Fruit fly (Drosophila melanogaster) whole organism, embryonic: ENCODE measurements around the gene CG34002.

Experiments
- CG9609 ChIP-seq: fragments of 200-800 bp; sonication (Bioruptor generic); optimal IDR thresholded peaks from 3 replicates; lab custom pipeline; 2016; ENCODE audit warnings: missing biosample characterization, missing genetic modification characterization
- HLHmδ ChIP-seq: fragments of 200-800 bp; sonication (Bioruptor generic); optimal IDR thresholded peaks from 2 replicates; lab custom pipeline; 2018; ENCODE audit warnings: missing biosample characterization, mild to moderate bottlenecking, missing genetic modification characterization, moderate library complexity
- Jarid2 ChIP-seq: fragments of 200-800 bp; sonication (Bioruptor generic); optimal IDR thresholded peaks from 3 replicates; lab custom pipeline; 2017; ENCODE audit warnings: mild to moderate bottlenecking, missing biosample characterization, missing genetic modification reagents, missing genetic modification characterization
- Mad ChIP-seq: fragments of 200-800 bp; sonication (Bioruptor generic); optimal IDR thresholded peaks from 2 replicates; lab custom pipeline; 2016; ENCODE audit warnings: missing biosample characterization, missing genetic modification characterization
- cg ChIP-seq: fragments of 200-800 bp; sonication (Bioruptor generic); optimal IDR thresholded peaks from 3 replicates; lab custom pipeline; 2019; ENCODE audit warnings: missing biosample characterization, mild to moderate bottlenecking, missing genetic modification characterization, moderate library complexity
- gsb ChIP-seq: fragments of 200-800 bp; sonication (Bioruptor generic); IDR thresholded peaks from 2 replicates; pipeline ENCODE4 v1.3.6; 2022; ENCODE audit warnings: missing biosample characterization, missing genetic modification characterization
- hkb ChIP-seq, 2 experiments: fragments of 200-800 bp in 1 of 2; fragments of >200 bp in 1 of 2; sonication (Bioruptor generic) in 1 of 2; IDR thresholded peaks in 1 of 2; optimal IDR thresholded peaks in 1 of 2; 2 replicates each; pipeline versions ENCODE4 v1.3.6 to Lab custom; 2017 to 2022; ENCODE audit warnings: missing biosample characterization in 1 of 2, missing genetic modification characterization in 1 of 2
- pan ChIP-seq, 4 experiments: fragments of >200 bp in 3 of 4; fragments of 200-800 bp in 1 of 4; sonication (Bioruptor generic) in 1 of 4; optimal IDR thresholded peaks in 3 of 4; IDR thresholded peaks in 1 of 4; 2 replicates each; pipeline versions ENCODE4 v1.3.6 to Lab custom; 2017 to 2022; ENCODE audit warnings: missing biosample characterization in 2 of 4, missing genetic modification characterization in 2 of 4, mixed read lengths in 1 of 4
- tgo ChIP-seq: fragments of 200-800 bp; sonication (Bioruptor generic); IDR thresholded peaks from 3 replicates; pipeline ENCODE4 v1.3.6; 2022; ENCODE audit warnings: missing biosample characterization, missing genetic modification characterization

DNA sequence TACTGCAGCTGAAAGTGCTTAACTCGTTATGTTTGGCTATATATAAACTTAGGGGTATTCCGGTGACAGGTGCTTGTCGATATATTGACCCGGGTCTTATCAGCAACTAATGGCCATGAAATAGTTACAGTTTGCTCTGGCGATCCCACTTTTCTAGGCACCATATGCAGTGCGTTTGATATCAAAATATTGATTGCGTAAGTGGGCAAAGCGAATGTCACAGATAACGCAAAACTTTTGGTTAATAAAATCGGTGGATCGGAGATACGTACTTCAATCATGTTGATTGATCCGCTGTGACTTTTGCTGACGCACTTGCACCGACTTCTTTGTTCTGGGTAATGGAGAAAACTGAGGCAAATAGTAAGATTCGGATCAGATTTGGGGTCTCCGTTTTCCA is 46.3 kb downstream of the CG34002 start:
- TF ChIP-seq tgo (no peak), hkb (optimal IDR thresholded peaks at IDR 0.05; lab: Kevin White, UChicago) (no peak), hkb (GFP tag; IDR thresholded peaks at IDR 0.05; lab: Robert Waterston, UW) (no peak), pan (optimal IDR thresholded peaks at IDR 0.05; lab: Kevin White, UChicago) (no peak), pan (GFP tag; optimal IDR thresholded peaks at IDR 0.05 in 1 of 2, IDR thresholded peaks at IDR 0.05 in 1 of 2) (no peak), Mad (GFP tag; lab: Kevin White, UChicago) (no peak), gsb (GFP tag; lab: Robert Waterston, UW) (no peak), HLHmδ (GFP tag; lab: Kevin White, UChicago) (no peak), Jarid2 (GFP tag; lab: Kevin White, UChicago) (no peak), CG9609 (GFP tag; lab: Kevin White, UChicago) (no peak), cg (GFP tag; lab: Kevin White, UChicago) (no peak)
